Worm (Caenorhabditis elegans): ENCODE results near the gene iffb-1.

DNA sequence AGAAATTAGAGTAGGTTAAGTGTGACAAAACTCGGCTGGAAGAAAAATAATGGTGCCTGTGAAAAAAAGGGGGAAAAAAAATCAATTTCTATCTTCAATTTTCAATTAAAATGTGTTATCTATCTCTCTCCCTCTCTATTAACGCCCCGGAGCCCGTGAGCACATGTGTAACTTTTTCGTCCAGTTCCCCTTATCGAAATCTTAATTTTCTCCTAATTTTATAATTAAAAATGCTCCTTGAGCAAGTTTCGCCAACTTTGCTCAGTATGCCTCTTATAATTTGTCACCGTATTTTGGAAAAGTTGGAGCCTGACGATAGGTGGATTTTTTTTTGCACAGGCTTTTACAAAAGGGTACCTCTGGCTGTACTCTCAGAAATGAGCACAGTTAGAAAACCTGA lies 6.2 kb upstream of the iffb-1 start, which contains the start of the genes fbxa-1 and Y54F10BM.20:
- TF ChIP-seq ama-1 (optimal IDR thresholded peaks at IDR 0.05) (no peak), ets-7 (tag; optimal IDR thresholded peaks at IDR 0.05) (no peak), hmg-4 (GFP tag; optimal IDR thresholded peaks at IDR 0.05) (no peak), tbx-11 (GFP tag; IDR thresholded peaks at IDR 0.05) (no peak), scrt-1 (GFP tag; IDR thresholded peaks at IDR 0.05) (no peak), flt-1 (GFP tag; IDR thresholded peaks at IDR 0.05) (no peak), B0310.2 (tag; optimal IDR thresholded peaks at IDR 0.05) (no peak), pes-1 (GFP tag; IDR thresholded peaks at IDR 0.05) (no peak), tra-4 (tag; optimal IDR thresholded peaks at IDR 0.05) (no peak), tbx-37 (GFP tag; conservative IDR thresholded peaks at IDR 0.05) (no peak)
